Worm (Caenorhabditis elegans): ENCODE results near the gene stau-1.

Gene stau-1

ce11 chrX:1018586-1018985, 16.5 kb downstream of the stau-1 start:
- TF ChIP-seq chd-7 (tag; optimal IDR thresholded peaks at IDR 0.05) (peak; percentile 9), mes-4 (tag; optimal IDR thresholded peaks at IDR 0.05) (no peak), hrde-1 (tag; optimal IDR thresholded peaks at IDR 0.05; ENCODE audit: borderline replicate concordance) (no peak), nfya-2 (GFP tag; IDR thresholded peaks at IDR 0.05) (no peak), zfh-2 (GFP tag; conservative IDR thresholded peaks at IDR 0.05) (peak; percentile 58), B0261.1 (tag; optimal IDR thresholded peaks at IDR 0.05) (no peak), ztf-22 (GFP tag; optimal IDR thresholded peaks at IDR 0.05) (no peak), snpc-3.4 (tag; optimal IDR thresholded peaks at IDR 0.05) (no peak), sea-2 (GFP tag; IDR thresholded peaks at IDR 0.05) (no peak), ztf-26 (tag; optimal IDR thresholded peaks at IDR 0.05) (no peak), hmg-1.2 (GFP tag; IDR thresholded peaks at IDR 0.05) (no peak), lag-1 (GFP tag; IDR thresholded peaks at IDR 0.05) (no peak), F57A8.1 (GFP tag; optimal IDR thresholded peaks at IDR 0.05) (no peak), dox-1 (GFP tag; IDR thresholded peaks at IDR 0.05) (0 out of 2 replicates have a peak, but pooled peaks have one; percentile 35)

- TF ChIP-seq tlf-1 (GFP tag; optimal IDR thresholded peaks at IDR 0.05) (no peak), efl-1 (GFP tag; optimal IDR thresholded peaks at IDR 0.05) (no peak), B0261.1 (tag; optimal IDR thresholded peaks at IDR 0.05) (no peak), zfh-2 (GFP tag; conservative IDR thresholded peaks at IDR 0.05) (no peak; the same call in 1 of the 2 replicates), ceh-100 (GFP tag; IDR thresholded peaks at IDR 0.05) (no peak), dpff-1 (tag; optimal IDR thresholded peaks at IDR 0.05) (no peak), lin-40 (tag; optimal IDR thresholded peaks at IDR 0.05) (no peak), aptf-3 (GFP tag; IDR thresholded peaks at IDR 0.05) (no peak), atf-7 (tag; optimal IDR thresholded peaks at IDR 0.05) (no peak), ztf-3 (GFP tag; optimal IDR thresholded peaks at IDR 0.05) (no peak), xnd-1 (tag; optimal IDR thresholded peaks at IDR 0.05) (no peak), ztf-25 (GFP tag; IDR thresholded peaks at IDR 0.05) (no peak), mes-4 (tag; optimal IDR thresholded peaks at IDR 0.05) (no peak), K11D2.4 (GFP tag; IDR thresholded peaks at IDR 0.05) (no peak), ztf-6 (GFP tag; IDR thresholded peaks at IDR 0.05) (no peak), T26A5.8 (tag; optimal IDR thresholded peaks at IDR 0.05) (no peak), sdz-38 (tag; optimal IDR thresholded peaks at IDR 0.05) (no peak), hlh-26 (GFP tag; conservative IDR thresholded peaks at IDR 0.05) (no peak), rcor-1 (GFP tag; IDR thresholded peaks at IDR 0.05) (no peak), Y56A3A.18 (GFP tag; IDR thresholded peaks at IDR 0.05) (no peak)
Measured at ce11 chrX:1017456-1017855, 17.6 kb downstream of the stau-1 start, which contains the start of the genes F55A4.13 and nlf-1. TSS of gene F55A4.13 (minus strand) at chrX:1017556. TSS of gene nlf-1 (minus strand) at chrX:1017567.

- no peak for TF ChIP-seq lsl-1 (GFP tag; optimal IDR thresholded peaks at IDR 0.05)
- TF ChIP-seq rpc-1 (optimal IDR thresholded peaks at IDR 0.05), result no peak
- TF ChIP-seq rpc-1 (tag; optimal IDR thresholded peaks at IDR 0.05), result peak; percentile 26
- no peak for TF ChIP-seq egl-44 (GFP tag; IDR thresholded peaks at IDR 0.05)
Measured at ce11 chrX:1014708-1015107, 20.4 kb downstream of the stau-1 start.

- no peak for TF ChIP-seq sdz-38 (tag; optimal IDR thresholded peaks at IDR 0.05)
- TF ChIP-seq unc-62 (GFP tag; optimal IDR thresholded peaks at IDR 0.05), result no peak
- TF ChIP-seq atf-7 (tag; optimal IDR thresholded peaks at IDR 0.05), result peak; percentile 26
- no peak for TF ChIP-seq tbx-9 (tag; optimal IDR thresholded peaks at IDR 0.05; ENCODE audit: borderline replicate concordance)
- no peak for TF ChIP-seq hsf-1 (GFP tag; IDR thresholded peaks at IDR 0.05)
- TF ChIP-seq madf-10 (tag; optimal IDR thresholded peaks at IDR 0.05), result no peak
- TF ChIP-seq pbrm-1 (GFP tag; IDR thresholded peaks at IDR 0.05), result 0 out of 2 replicates have a peak, but pooled peaks have one; percentile 34
- TF ChIP-seq unc-130 (GFP tag; optimal IDR thresholded peaks at IDR 0.05), result no peak
- TF ChIP-seq B0336.3 (GFP tag; IDR thresholded peaks at IDR 0.05), result peak; percentile 64; the same call in 1 of the 2 replicates
- no peak for TF ChIP-seq F57A8.1 (GFP tag; optimal IDR thresholded peaks at IDR 0.05)
- TF ChIP-seq F10E7.11 (tag; optimal IDR thresholded peaks at IDR 0.05), result peak; percentile 7
- no peak for TF ChIP-seq ztf-25 (GFP tag; IDR thresholded peaks at IDR 0.05)
- no peak for TF ChIP-seq nhr-27 (tag; optimal IDR thresholded peaks at IDR 0.05)
- TF ChIP-seq attf-3 (GFP tag; conservative IDR thresholded peaks at IDR 0.05), result no peak
- TF ChIP-seq tlf-1 (GFP tag; optimal IDR thresholded peaks at IDR 0.05), result peak; percentile 58
- no peak for TF ChIP-seq lag-1 (GFP tag; IDR thresholded peaks at IDR 0.05)
- TF ChIP-seq nfyb-1 (GFP tag; IDR thresholded peaks at IDR 0.05), result peak; percentile 80
Measured at ce11 chrX:1012385-1012866, 22.7 kb downstream of the stau-1 start.

Measured in whole organism, young adult.